Fruit fly (Drosophila melanogaster) whole organism, embryonic: Measurements from ENCODE around the gene Fign.

Experiments used
- CG4282 ChIP-seq: fragments of 200-800 bp; sonication (Bioruptor generic); optimal IDR thresholded peaks from 2 replicates; lab custom pipeline; 2016; ENCODE audit warnings: missing biosample characterization, missing genetic modification characterization
- CG43689 ChIP-seq: fragments of 200-800 bp; sonication (Bioruptor generic); IDR thresholded peaks from 2 replicates; pipeline ENCODE4 v1.3.6; 2022; ENCODE audit warnings: missing biosample characterization, missing genetic modification characterization
- CG4617 ChIP-seq: fragments of 200-800 bp; sonication (Bioruptor generic); optimal IDR thresholded peaks from 3 replicates; lab custom pipeline; 2016; ENCODE audit warnings: missing biosample characterization, missing genetic modification characterization, borderline replicate concordance
- CG8478 ChIP-seq: fragments of >200 bp; optimal IDR thresholded peaks from 2 replicates; lab custom pipeline; 2018
- CoRest ChIP-seq: fragments of 200-800 bp; sonication (Bioruptor generic); optimal IDR thresholded peaks from 3 replicates; lab custom pipeline; 2018; ENCODE audit warnings: missing biosample characterization, mild to moderate bottlenecking, missing genetic modification characterization, moderate library complexity
- Meics ChIP-seq: fragments of 200-800 bp; sonication (Bioruptor generic); optimal IDR thresholded peaks from 2 replicates; lab custom pipeline; 2017; ENCODE audit warnings: missing biosample characterization, mild to moderate bottlenecking, missing genetic modification characterization
- Opbp ChIP-seq: fragments of 200-800 bp; sonication (Bioruptor generic); IDR thresholded peaks from 3 replicates; pipeline ENCODE4 v1.3.6; 2022; ENCODE audit warnings: missing biosample characterization, missing genetic modification characterization; ENCODE audit not compliant: partially characterized antibody
- eyg ChIP-seq: fragments of 200-800 bp; sonication (Bioruptor generic); optimal IDR thresholded peaks from 3 replicates; lab custom pipeline; 2016; ENCODE audit warnings: missing biosample characterization, missing genetic modification characterization
- kni ChIP-seq: fragments of 200-800 bp; sonication (Bioruptor generic); optimal IDR thresholded peaks from 3 replicates; lab custom pipeline; 2017; ENCODE audit warnings: mild to moderate bottlenecking, missing biosample characterization, missing genetic modification reagents, missing genetic modification characterization
- org-1 ChIP-seq: fragments of 200-800 bp; sonication (Bioruptor generic); optimal IDR thresholded peaks from 2 replicates; lab custom pipeline; 2017; ENCODE audit warnings: missing biosample characterization, missing genetic modification characterization
- sna ChIP-seq: fragments of 200-800 bp; sonication (Bioruptor generic); IDR thresholded peaks from 2 replicates; pipeline ENCODE4 v1.3.6; 2022; ENCODE audit warnings: missing biosample characterization, missing genetic modification characterization; ENCODE audit not compliant: partially characterized antibody
- ssp ChIP-seq: fragments of 200-800 bp; sonication (Bioruptor generic); IDR thresholded peaks from 2 replicates; pipeline ENCODE4 v1.3.6; 2022; ENCODE audit warnings: missing biosample characterization, missing genetic modification characterization

DNA sequence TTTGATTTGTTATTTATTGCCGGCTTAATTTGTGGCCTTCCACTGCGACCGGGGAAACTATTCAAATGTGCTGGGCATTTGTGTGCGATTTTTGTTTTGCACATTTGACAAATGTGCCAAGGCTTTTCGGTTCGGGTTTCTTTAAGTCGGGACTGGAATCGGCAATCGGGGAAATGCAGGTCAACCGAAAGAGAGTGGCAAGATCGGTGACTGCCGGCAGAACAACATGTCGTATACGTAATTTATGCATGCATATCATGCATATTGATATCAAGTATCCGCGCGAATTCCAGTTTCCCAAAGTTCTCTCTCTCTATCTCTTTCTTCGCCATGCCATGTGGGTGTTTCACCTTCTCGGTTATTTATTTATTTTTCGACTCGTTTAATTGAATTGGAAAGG is 22.7 kb upstream of the Fign start:
- TF ChIP-seq CG8478 (lab: Kevin White, UChicago) (no peak), Meics (GFP tag; lab: Kevin White, UChicago) (no peak), kni (no peak), CG4282 (GFP tag; lab: Kevin White, UChicago) (no peak), org-1 (GFP tag; lab: Kevin White, UChicago) (no peak), sna (GFP tag; lab: Robert Waterston, UW) (no peak), ssp (no peak), CG43689 (GFP tag; lab: Robert Waterston, UW) (no peak), CoRest (tag; lab: Kevin White, UChicago) (no peak), Opbp (GFP tag; lab: Robert Waterston, UW) (no peak), eyg (GFP tag; lab: Kevin White, UChicago) (no peak), CG4617 (GFP tag; lab: Kevin White, UChicago) (no peak)
